Worm (Caenorhabditis elegans) whole organism, L4 larva: ENCODE results near the gene str-155.
"Not testable (repeated sequence)": the region's sequence is repeated elsewhere in the genome, so short reads cannot be mapped to it uniquely, and the experiment has no call there.

Experiments used
- F26F4.8 ChIP-seq: fragments of 200-800 bp; sonication (Bioruptor generic); conservative IDR thresholded peaks from 2 replicates; pipeline ENCODE4 v1.3.6; 2022; ENCODE audit warnings: missing genetic modification characterization, missing compliant biosample characterization
- F37D6.2 ChIP-seq: sonication (generic microtip); optimal IDR thresholded peaks from 2 replicates; lab custom pipeline; 2016; ENCODE audit warnings: mild to moderate bottlenecking, missing genetic modification characterization, missing compliant biosample characterization
- R02D3.7 ChIP-seq: fragments of 150-350 bp; sonication (generic microtip); optimal IDR thresholded peaks from 3 replicates; lab custom pipeline; 2014; ENCODE audit warnings: missing biosample characterization, missing genetic modification characterization
- Y105C5A.15 ChIP-seq: fragments of 200-800 bp; sonication (Bioruptor generic); IDR thresholded peaks from 2 replicates; pipeline ENCODE4 v1.3.6; 2022; ENCODE audit warnings: missing genetic modification characterization, missing compliant biosample characterization
- Y48G9A.11 ChIP-seq: fragments of 200-800 bp; sonication (Bioruptor generic); IDR thresholded peaks from 2 replicates; pipeline ENCODE4 v1.3.6; 2022; ENCODE audit warnings: missing genetic modification reagents, missing genetic modification characterization, missing compliant biosample characterization
- aly-2 ChIP-seq: sonication (generic microtip); optimal IDR thresholded peaks from 2 replicates; lab custom pipeline; 2018; ENCODE audit warnings: missing biosample characterization, missing genetic modification characterization
- arid-1 ChIP-seq: fragments of 200-800 bp; sonication (Bioruptor generic); conservative IDR thresholded peaks from 2 replicates; pipeline ENCODE4 v1.3.6; 2022; ENCODE audit warnings: missing genetic modification reagents, missing genetic modification characterization, missing compliant biosample characterization
- daf-12 ChIP-seq: fragments of 150-350 bp; optimal IDR thresholded peaks from 2 replicates; lab custom pipeline; 2014; ENCODE audit warnings: missing biosample characterization, missing genetic modification reagents, missing genetic modification characterization
- daf-19 ChIP-seq: fragments of 200-800 bp; sonication (Bioruptor generic); conservative IDR thresholded peaks from 2 replicates; pipeline ENCODE4 v1.3.6; 2022; ENCODE audit warnings: missing genetic modification characterization, missing compliant biosample characterization
- dmd-8 ChIP-seq: fragments of 200-800 bp; sonication (Bioruptor generic); IDR thresholded peaks from 2 replicates; pipeline ENCODE4 v1.3.6; 2022; ENCODE audit warnings: missing genetic modification characterization, missing compliant biosample characterization
- dpl-1 ChIP-seq: fragments of 150-350 bp; optimal IDR thresholded peaks from 2 replicates; lab custom pipeline; 2014; ENCODE audit warnings: missing biosample characterization, missing genetic modification reagents, missing genetic modification characterization
- duxl-1 ChIP-seq: sonication (generic microtip); optimal IDR thresholded peaks from 2 replicates; lab custom pipeline; 2016; ENCODE audit warnings: mild to moderate bottlenecking, missing genetic modification characterization, moderate library complexity, missing compliant biosample characterization; ENCODE audit not compliant: poor library complexity
- dve-1 ChIP-seq: sonication (generic microtip); optimal IDR thresholded peaks from 2 replicates; lab custom pipeline; 2017; ENCODE audit warnings: antibody characterized with exemption, mild to moderate bottlenecking, missing genetic modification characterization, missing compliant biosample characterization; ENCODE audit not compliant: insufficient read depth
- fos-1 ChIP-seq: fragments of 150-350 bp; optimal IDR thresholded peaks from 2 replicates; lab custom pipeline; 2014; ENCODE audit warnings: missing biosample characterization, missing genetic modification characterization
- hmg-1.1 ChIP-seq: fragments of 200-800 bp; sonication (Bioruptor generic); IDR thresholded peaks from 2 replicates; pipeline ENCODE4 v1.3.6; 2022; ENCODE audit warnings: missing genetic modification reagents, missing genetic modification characterization, missing compliant biosample characterization
- lin-39 ChIP-seq: fragments of 150-350 bp; optimal IDR thresholded peaks from 2 replicates; lab custom pipeline; 2014; ENCODE audit warnings: missing biosample characterization, missing genetic modification reagents, missing genetic modification characterization
- lir-3 ChIP-seq: sonication (generic microtip); optimal IDR thresholded peaks from 2 replicates; lab custom pipeline; 2016; ENCODE audit warnings: mild to moderate bottlenecking, missing genetic modification characterization, missing compliant biosample characterization
- mdt-29 ChIP-seq: fragments of 200-800 bp; sonication (Bioruptor generic); IDR thresholded peaks from 2 replicates; pipeline ENCODE4 v1.3.6; 2022; ENCODE audit warnings: missing genetic modification reagents, missing genetic modification characterization, missing compliant biosample characterization
- mxl-2 ChIP-seq: fragments of 200-800 bp; sonication (Bioruptor generic); conservative IDR thresholded peaks from 2 replicates; pipeline ENCODE4 v1.3.6; 2022; ENCODE audit warnings: missing genetic modification reagents, missing genetic modification characterization, missing compliant biosample characterization
- nhr-11 ChIP-seq: fragments of 150-350 bp; optimal IDR thresholded peaks from 2 replicates; lab custom pipeline; 2014; ENCODE audit warnings: missing biosample characterization, missing genetic modification characterization
- nhr-42 ChIP-seq: fragments of 200-800 bp; sonication (Bioruptor generic); IDR thresholded peaks from 2 replicates; pipeline ENCODE4 v1.3.6; 2022; ENCODE audit warnings: missing genetic modification characterization, missing compliant biosample characterization
- pha-4 ChIP-seq, 2 experiments: fragments of 150-350 bp in 1 of 2; fragments of 200-800 bp in 1 of 2; sonication (Bioruptor generic) in 1 of 2; IDR thresholded peaks in 1 of 2; optimal IDR thresholded peaks in 1 of 2; 2 replicates each; pipeline versions ENCODE4 v1.3.6 to Lab custom; 2014 to 2022; ENCODE audit warnings: missing genetic modification characterization in 2 of 2, missing genetic modification reagents in 2 of 2, missing biosample characterization in 1 of 2, missing compliant biosample characterization in 1 of 2
- php-3 ChIP-seq: fragments of 200-800 bp; sonication (Bioruptor generic); IDR thresholded peaks from 2 replicates; pipeline ENCODE4 v1.3.6; 2022; ENCODE audit warnings: missing genetic modification reagents, missing genetic modification characterization, missing compliant biosample characterization
- saeg-2 ChIP-seq: fragments of 200-800 bp; sonication (Bioruptor generic); IDR thresholded peaks from 2 replicates; pipeline ENCODE4 v1.3.6; 2022; ENCODE audit warnings: missing genetic modification reagents, missing genetic modification characterization, missing compliant biosample characterization
- set-16 ChIP-seq: fragments of 200-800 bp; sonication (Bioruptor generic); IDR thresholded peaks from 2 replicates; pipeline ENCODE4 v1.3.6; 2022; ENCODE audit warnings: missing genetic modification reagents, missing genetic modification characterization, missing compliant biosample characterization
- snpc-1.2 ChIP-seq: fragments of 200-800 bp; sonication (Bioruptor generic); IDR thresholded peaks from 2 replicates; pipeline ENCODE4 v1.3.6; 2022; ENCODE audit warnings: missing genetic modification reagents, missing genetic modification characterization, missing compliant biosample characterization
- tra-1 ChIP-seq: fragments of 200-800 bp; sonication (Bioruptor generic); IDR thresholded peaks from 2 replicates; pipeline ENCODE4 v1.3.6; 2022; ENCODE audit warnings: missing genetic modification reagents, missing genetic modification characterization, missing compliant biosample characterization
- unc-39 ChIP-seq: sonication (generic microtip); optimal IDR thresholded peaks from 2 replicates; lab custom pipeline; 2017; ENCODE audit warnings: missing biosample characterization, missing genetic modification characterization
- unc-62 ChIP-seq, 3 experiments: fragments of 150-350 bp in 1 of 3; sonication (generic microtip); optimal IDR thresholded peaks in 2 of 3; peaks in 1 of 3; 1 replicate in 1 of 3; 2 replicates in 2 of 3; lab custom pipeline; 2014 to 2017; ENCODE audit warnings: missing biosample characterization in 3 of 3, missing genetic modification characterization in 3 of 3, missing genetic modification reagents in 3 of 3, missing genotype in 1 of 3
- vab-7 ChIP-seq: fragments of 200-800 bp; sonication (Bioruptor generic); IDR thresholded peaks from 2 replicates; pipeline ENCODE4 v1.3.6; 2022; ENCODE audit warnings: missing genetic modification reagents, missing genetic modification characterization, missing compliant biosample characterization
- zfp-3 ChIP-seq: fragments of 200-800 bp; sonication (Bioruptor generic); conservative IDR thresholded peaks from 2 replicates; pipeline ENCODE4 v1.3.6; 2022; ENCODE audit warnings: missing genetic modification reagents, missing genetic modification characterization, missing compliant biosample characterization
- zip-11 ChIP-seq: fragments of 200-800 bp; sonication (Bioruptor generic); IDR thresholded peaks from 2 replicates; pipeline ENCODE4 v1.3.6; 2022; ENCODE audit warnings: missing genetic modification characterization, missing compliant biosample characterization
- zip-2 ChIP-seq: fragments of 150-350 bp; optimal IDR thresholded peaks from 2 replicates; lab custom pipeline; 2014; ENCODE audit warnings: missing biosample characterization, missing genetic modification characterization
- ztf-11 ChIP-seq: fragments of 150-350 bp; optimal IDR thresholded peaks from 2 replicates; lab custom pipeline; 2014; ENCODE audit warnings: missing biosample characterization, missing genetic modification characterization
- ztf-7 ChIP-seq: fragments of 150-350 bp; optimal IDR thresholded peaks from 2 replicates; lab custom pipeline; 2014; ENCODE audit warnings: missing biosample characterization, missing genetic modification characterization

Gene str-155

DNA sequence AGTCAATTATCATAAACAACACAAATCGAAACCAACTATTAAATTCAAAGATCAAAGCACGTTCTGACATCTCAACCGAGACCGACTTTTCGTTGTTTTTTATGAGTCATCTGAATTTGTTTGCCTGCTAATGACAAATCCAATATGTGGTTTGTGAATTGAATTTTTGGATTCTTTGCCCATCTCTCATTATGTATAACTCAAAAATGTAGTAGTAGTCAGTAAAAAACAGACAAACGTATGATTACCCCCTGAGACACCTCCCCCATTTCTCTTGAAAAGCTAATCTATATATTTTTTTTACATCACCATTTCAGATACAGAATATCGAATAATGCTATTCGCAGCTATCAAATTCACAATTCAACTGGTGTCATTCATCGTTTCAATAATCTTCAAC, 30.0 kb downstream of the str-155 start, which contains the start of gene str-169:
TSS of gene str-169 (plus strand) at position 301 of the 400 bp plus-strand sequence.
- TF ChIP-seq mxl-2 (GFP tag; lab: Robert Waterston, UW), result no peak
- no peak for TF ChIP-seq F37D6.2
- no peak for TF ChIP-seq vab-7 (GFP tag; lab: Robert Waterston, UW)
- TF ChIP-seq unc-39 (tag; lab: Kevin White, UChicago), result no peak
- TF ChIP-seq fos-1, result no peak
- TF ChIP-seq zfp-3 (GFP tag; lab: Robert Waterston, UW), result no peak
- TF ChIP-seq zip-11, result no peak
- TF ChIP-seq saeg-2 (GFP tag; lab: Robert Waterston, UW), result no peak
- TF ChIP-seq mdt-29, result no peak
- no peak for TF ChIP-seq nhr-11 (tag; lab: Kevin White, UChicago)
- no peak for TF ChIP-seq Y105C5A.15 (GFP tag; lab: Robert Waterston, UW)
- TF ChIP-seq nhr-42 (GFP tag; lab: Robert Waterston, UW), result no peak
- TF ChIP-seq dve-1 (tag; lab: Kevin White, UChicago), result no peak
- TF ChIP-seq set-16 (GFP tag; lab: Robert Waterston, UW), result no peak
- no peak for TF ChIP-seq lin-39 (tag; lab: Kevin White, UChicago)
- no peak for TF ChIP-seq php-3 (GFP tag; lab: Robert Waterston, UW)

DNA sequence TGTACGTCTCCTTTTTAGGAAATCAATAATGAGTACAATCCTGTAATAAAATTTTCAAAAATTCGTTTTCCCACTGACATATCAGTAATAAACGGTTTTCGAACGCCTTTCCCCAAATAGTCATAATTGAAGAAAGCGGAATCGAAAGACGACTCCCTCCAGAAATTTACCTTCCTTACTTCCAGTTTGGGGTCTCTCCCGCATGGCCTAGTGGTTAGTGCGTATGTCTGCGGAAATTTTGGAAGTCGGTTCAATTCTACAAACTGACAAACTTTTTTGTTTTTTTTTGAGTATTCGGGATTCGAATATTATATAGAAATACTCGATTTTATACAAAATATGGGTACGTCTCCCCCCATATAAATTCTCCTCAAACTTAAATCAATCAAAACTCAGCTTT, 33.9 kb downstream of the str-155 start:
- TF ChIP-seq snpc-1.2 (GFP tag; lab: Robert Waterston, UW), result peak; percentile 96
- TF ChIP-seq F26F4.8, result peak; percentile 89
- peak; percentile 88; the same call in 1 of the 2 replicates for TF ChIP-seq pha-4 (GFP tag; IDR thresholded peaks at IDR 0.05; lab: Robert Waterston, UW)
- not testable (repeated sequence) for TF ChIP-seq pha-4 (tag; optimal IDR thresholded peaks at IDR 0.05; lab: Kevin White, UChicago)
- peak; percentile 82 for TF ChIP-seq arid-1
- peak; percentile 52; the same call in 1 of the 2 replicates for TF ChIP-seq zfp-3 (GFP tag; lab: Robert Waterston, UW)
- TF ChIP-seq, all 104 proteins: peak for 5; not testable (repeated sequence) for 99

DNA sequence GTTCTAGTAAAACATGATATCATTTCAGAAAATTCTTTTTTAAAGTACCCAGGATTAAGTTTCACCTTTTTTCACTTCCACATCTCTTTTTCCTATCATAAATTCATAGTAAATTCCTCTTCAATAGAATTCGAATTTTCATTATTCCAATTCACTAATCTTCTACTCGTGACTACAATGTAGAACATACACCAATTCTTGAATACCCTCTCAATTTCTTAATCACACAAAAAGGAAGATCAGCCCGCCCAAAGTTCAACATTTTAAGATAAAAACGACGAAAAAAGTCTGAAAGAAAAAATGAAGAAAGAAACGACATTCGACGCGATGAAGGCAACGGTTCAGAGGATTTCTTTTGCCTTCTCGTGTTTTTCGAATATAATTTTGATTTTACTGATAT, 38.1 kb downstream of the str-155 start, which contains the start of gene str-163:
TSS of gene str-163 (plus strand) at position 301 of the 400 bp plus-strand sequence.
- TF ChIP-seq hmg-1.1 (GFP tag; lab: Robert Waterston, UW), result no peak
- TF ChIP-seq ztf-11 (tag; lab: Kevin White, UChicago), result no peak
- TF ChIP-seq zip-2, result no peak
- TF ChIP-seq ztf-7 (tag; lab: Kevin White, UChicago), result no peak
- TF ChIP-seq daf-19 (GFP tag; lab: Robert Waterston, UW), result no peak
- no peak for TF ChIP-seq zip-11
- no peak for TF ChIP-seq tra-1
- no peak for TF ChIP-seq lir-3 (tag; lab: Kevin White, UChicago)
- no peak for TF ChIP-seq dmd-8 (GFP tag; lab: Robert Waterston, UW)
- TF ChIP-seq Y48G9A.11 (GFP tag; lab: Robert Waterston, UW), result no peak
- TF ChIP-seq vab-7 (GFP tag; lab: Robert Waterston, UW), result no peak
- TF ChIP-seq dpl-1 (GFP tag; lab: Kevin White, UChicago), result no peak
- TF ChIP-seq daf-12 (tag; lab: Kevin White, UChicago), result no peak
- no peak for TF ChIP-seq aly-2 (tag; lab: Kevin White, UChicago)
- TF ChIP-seq mxl-2 (GFP tag; lab: Robert Waterston, UW), result no peak
- TF ChIP-seq duxl-1, result no peak
- no peak for TF ChIP-seq R02D3.7 (tag; lab: Kevin White, UChicago)
- no peak for TF ChIP-seq nhr-42 (GFP tag; lab: Robert Waterston, UW)

- TF ChIP-seq mdt-29 (no peak), unc-62 (GFP tag; optimal IDR thresholded peaks at IDR 0.05 in 1 of 2; lab: Kevin White, UChicago) (peak in 1 of 2 experiments; percentile 53), unc-62 (tag; optimal IDR thresholded peaks at IDR 0.05; lab: Kevin White, UChicago) (no peak)
Observed at ce11 chrIV:4960623-4961022, 44.8 kb downstream of the str-155 start, which contains the start of gene str-164. Gene str-164 (plus strand): TSS chrIV:4960735.
